Worm (Caenorhabditis elegans): ENCODE measurements around the gene srv-4.

DNA sequence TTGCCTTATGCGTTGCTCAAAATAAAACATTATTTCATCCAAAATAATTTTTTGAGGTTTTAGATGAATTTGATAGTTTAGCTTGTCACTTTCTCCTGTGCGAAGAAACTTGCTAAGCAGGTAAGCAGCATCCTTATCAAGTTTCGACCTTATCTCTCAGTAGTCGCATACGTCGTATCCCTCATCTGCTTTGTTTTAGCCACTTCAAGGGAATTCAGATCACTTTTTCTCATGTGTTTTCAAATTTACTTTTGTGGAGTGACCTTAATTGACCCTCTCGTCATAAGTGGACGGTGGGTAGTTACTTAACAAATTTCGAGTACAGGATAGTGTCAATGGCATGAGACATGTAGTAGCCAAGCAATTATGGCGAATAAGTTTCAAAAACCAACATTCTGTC lies 51.6 kb downstream of the srv-4 start:
- no peak for TF ChIP-seq pqm-1 (tag; optimal IDR thresholded peaks at IDR 0.05)
- no peak for TF ChIP-seq mdl-1 (tag; optimal IDR thresholded peaks at IDR 0.05)
- no peak for TF ChIP-seq ceh-82 (tag; optimal IDR thresholded peaks at IDR 0.05)
- TF ChIP-seq tbx-2 (tag; optimal IDR thresholded peaks at IDR 0.05): no peak
- no peak for TF ChIP-seq rnt-1 (tag; optimal IDR thresholded peaks at IDR 0.05)
- TF ChIP-seq nhr-76 (tag; optimal IDR thresholded peaks at IDR 0.05): no peak
- TF ChIP-seq elt-3 (tag; optimal IDR thresholded peaks at IDR 0.05): no peak
- no peak for TF ChIP-seq lin-39 (tag; optimal IDR thresholded peaks at IDR 0.05)
- peak; percentile 59 for TF ChIP-seq ztf-4 (tag; optimal IDR thresholded peaks at IDR 0.05)
- no peak for TF ChIP-seq unc-30 (tag; optimal IDR thresholded peaks at IDR 0.05)
- TF ChIP-seq nhr-12 (tag; optimal IDR thresholded peaks at IDR 0.05): no peak
- TF ChIP-seq sup-37 (GFP tag; optimal IDR thresholded peaks at IDR 0.05): no peak
- TF ChIP-seq nhr-90 (tag; optimal IDR thresholded peaks at IDR 0.05; ENCODE audit: poor library complexity): no peak
- no peak for TF ChIP-seq fkh-10 (GFP tag; optimal IDR thresholded peaks at IDR 0.05)
